Fruit fly (Drosophila melanogaster) whole organism, embryonic: ENCODE data around the gene Phyhd1.
A peak's percentile ranks its signal among the peaks of the same experiment; 100 is the strongest.

ENCODE experiments used
- Abd-B ChIP-seq: fragments of 200-800 bp; sonication (Bioruptor generic); optimal IDR thresholded peaks from 2 replicates; lab custom pipeline; 2018; ENCODE audit warnings: missing biosample characterization, mild to moderate bottlenecking, missing genetic modification characterization, moderate library complexity
- Atf6 ChIP-seq: fragments of 200-800 bp; sonication (Bioruptor generic); IDR thresholded peaks from 2 replicates; pipeline ENCODE4 v1.3.6; 2022; ENCODE audit warnings: missing biosample characterization, missing genetic modification characterization
- Bdp1 ChIP-seq: fragments of 200-800 bp; sonication (Bioruptor generic); optimal IDR thresholded peaks from 3 replicates; lab custom pipeline; 2016; ENCODE audit warnings: missing biosample characterization, missing genetic modification characterization
- BtbVII ChIP-seq: fragments of 200-800 bp; sonication (Bioruptor generic); optimal IDR thresholded peaks from 3 replicates; lab custom pipeline; 2017; ENCODE audit warnings: missing biosample characterization, mild to moderate bottlenecking, missing genetic modification characterization
- CG10959 ChIP-seq: fragments of 200-800 bp; sonication (Bioruptor generic); IDR thresholded peaks from 2 replicates; pipeline ENCODE4 v1.3.6; 2022; ENCODE audit warnings: missing biosample characterization, missing genetic modification characterization
- CG12391 ChIP-seq: fragments of 200-800 bp; sonication (Bioruptor generic); optimal IDR thresholded peaks from 3 replicates; lab custom pipeline; 2018; ENCODE audit warnings: missing biosample characterization, mild to moderate bottlenecking, missing genetic modification characterization, moderate library complexity
- CG13624 ChIP-seq: fragments of 200-800 bp; sonication (Bioruptor generic); optimal IDR thresholded peaks from 2 replicates; lab custom pipeline; 2016; ENCODE audit warnings: missing biosample characterization, missing genetic modification characterization
- CG13775 ChIP-seq: fragments of 200-800 bp; sonication (Bioruptor generic); optimal IDR thresholded peaks from 3 replicates; lab custom pipeline; 2017; ENCODE audit warnings: missing biosample characterization, mild to moderate bottlenecking, missing genetic modification characterization
- CG15514 ChIP-seq: fragments of 200-800 bp; sonication (Bioruptor generic); optimal IDR thresholded peaks from 3 replicates; lab custom pipeline; 2017; ENCODE audit warnings: missing biosample characterization, missing genetic modification characterization, mild to moderate bottlenecking, moderate library complexity, missing genetic modification reagents
- CG1647 ChIP-seq: fragments of 200-800 bp; sonication (Bioruptor generic); optimal IDR thresholded peaks from 3 replicates; lab custom pipeline; 2016; ENCODE audit warnings: missing biosample characterization, missing genetic modification characterization
- CG17385 ChIP-seq: fragments of 200-800 bp; sonication (Bioruptor generic); optimal IDR thresholded peaks from 3 replicates; lab custom pipeline; 2018; ENCODE audit warnings: missing biosample characterization, mild to moderate bottlenecking, missing genetic modification characterization
- CG17802 ChIP-seq: fragments of 200-800 bp; sonication (Bioruptor generic); optimal IDR thresholded peaks from 2 replicates; lab custom pipeline; 2018; ENCODE audit warnings: missing biosample characterization, mild to moderate bottlenecking, missing genetic modification characterization, moderate library complexity
- CG17912 ChIP-seq: fragments of 200-800 bp; sonication (Bioruptor generic); optimal IDR thresholded peaks from 2 replicates; lab custom pipeline; 2018; ENCODE audit warnings: missing biosample characterization, mild to moderate bottlenecking, missing genetic modification characterization
- CG18262 ChIP-seq: fragments of 200-800 bp; optimal IDR thresholded peaks from 3 replicates; lab custom pipeline; 2019; ENCODE audit warnings: missing biosample characterization, mild to moderate bottlenecking, missing genetic modification characterization, moderate library complexity
- CG18599 ChIP-seq: fragments of 200-800 bp; sonication (Bioruptor generic); optimal IDR thresholded peaks from 3 replicates; lab custom pipeline; 2017; ENCODE audit warnings: missing biosample characterization, missing genetic modification characterization, mild to moderate bottlenecking, moderate library complexity, missing genetic modification reagents
- CG2712 ChIP-seq: fragments of 200-800 bp; optimal IDR thresholded peaks from 3 replicates; lab custom pipeline; 2019; ENCODE audit warnings: missing biosample characterization, mild to moderate bottlenecking, missing genetic modification characterization, moderate library complexity
- CG33213 ChIP-seq: fragments of 200-800 bp; sonication (Bioruptor generic); optimal IDR thresholded peaks from 3 replicates; lab custom pipeline; 2016; ENCODE audit warnings: missing biosample characterization, missing genetic modification characterization
- CG5953 ChIP-seq: fragments of 200-800 bp; sonication (Bioruptor generic); IDR thresholded peaks from 2 replicates; pipeline ENCODE4 v1.3.6; 2022; ENCODE audit warnings: missing biosample characterization, missing genetic modification characterization
- CG9727 ChIP-seq: fragments of 200-800 bp; sonication (Bioruptor generic); optimal IDR thresholded peaks from 3 replicates; lab custom pipeline; 2017; ENCODE audit warnings: missing biosample characterization, mild to moderate bottlenecking, missing genetic modification characterization
- CG9797 ChIP-seq: fragments of 200-800 bp; sonication (Bioruptor generic); optimal IDR thresholded peaks from 3 replicates; lab custom pipeline; 2018; ENCODE audit warnings: missing biosample characterization, mild to moderate bottlenecking, missing genetic modification characterization
- D19A ChIP-seq: fragments of 200-800 bp; optimal IDR thresholded peaks from 3 replicates; lab custom pipeline; 2019; ENCODE audit warnings: missing biosample characterization, mild to moderate bottlenecking, missing genetic modification characterization, moderate library complexity
- Dad ChIP-seq: fragments of 200-800 bp; sonication (Bioruptor generic); optimal IDR thresholded peaks from 3 replicates; lab custom pipeline; 2016; ENCODE audit warnings: missing biosample characterization, missing genetic modification characterization
- Dip2 ChIP-seq: fragments of 200-800 bp; sonication (Bioruptor generic); IDR thresholded peaks from 2 replicates; pipeline ENCODE4 v1.3.6; 2022; ENCODE audit warnings: missing biosample characterization, missing genetic modification characterization
- Doc2 ChIP-seq: fragments of 200-800 bp; sonication (Bioruptor generic); IDR thresholded peaks from 2 replicates; pipeline ENCODE4 v1.3.6; 2022; ENCODE audit warnings: missing biosample characterization, missing genetic modification characterization
- GATAe ChIP-seq: fragments of 200-800 bp; sonication (Bioruptor generic); conservative IDR thresholded peaks from 2 replicates; pipeline ENCODE4 v1.3.6; 2022; ENCODE audit warnings: missing biosample characterization, missing genetic modification characterization
- H2.0 ChIP-seq: fragments of 200-800 bp; sonication (Bioruptor generic); IDR thresholded peaks from 2 replicates; pipeline ENCODE4 v1.3.6; 2022; ENCODE audit warnings: missing biosample characterization, missing genetic modification characterization
- HLH3B ChIP-seq: fragments of 200-800 bp; sonication (Bioruptor generic); IDR thresholded peaks from 2 replicates; pipeline ENCODE4 v1.3.6; 2022; ENCODE audit warnings: missing biosample characterization, missing genetic modification characterization
- Hey ChIP-seq: fragments of 200-800 bp; sonication (Bioruptor generic); optimal IDR thresholded peaks from 3 replicates; lab custom pipeline; 2018; ENCODE audit warnings: missing biosample characterization, mild to moderate bottlenecking, missing genetic modification characterization
- Hr39 ChIP-seq: fragments of >200 bp; optimal IDR thresholded peaks from 2 replicates; lab custom pipeline; 2017
- Lpt ChIP-seq: fragments of >200 bp; optimal IDR thresholded peaks from 2 replicates; lab custom pipeline; 2018; ENCODE audit warnings: missing biosample characterization, missing genetic modification characterization
- Max ChIP-seq: fragments of 200-800 bp; sonication (Bioruptor generic); optimal IDR thresholded peaks from 2 replicates; lab custom pipeline; 2016; ENCODE audit warnings: missing biosample characterization, mild to moderate bottlenecking, missing genetic modification characterization
- Med ChIP-seq: fragments of 200-800 bp; sonication (Bioruptor generic); peaks from one replicate; lab custom pipeline; 2016; ENCODE audit warnings: missing biosample characterization, missing genetic modification characterization, mild to moderate bottlenecking, inconsistent platforms, moderate library complexity
- Myb ChIP-seq: fragments of 200-800 bp; sonication (Bioruptor generic); optimal IDR thresholded peaks from 2 replicates; lab custom pipeline; 2016; ENCODE audit warnings: missing biosample characterization, missing genetic modification characterization
- NFAT ChIP-seq: fragments of 200-800 bp; sonication (Bioruptor generic); IDR thresholded peaks from 2 replicates; pipeline ENCODE4 v1.3.6; 2022; ENCODE audit warnings: missing biosample characterization, missing genetic modification characterization
- Neu2 ChIP-seq: fragments of 200-800 bp; sonication (Bioruptor generic); optimal IDR thresholded peaks from 3 replicates; lab custom pipeline; 2016; ENCODE audit warnings: missing biosample characterization, missing genetic modification characterization, borderline replicate concordance
- Scr ChIP-seq: fragments of 200-800 bp; sonication (Bioruptor generic); IDR thresholded peaks from 2 replicates; pipeline ENCODE4 v1.3.6; 2022; ENCODE audit warnings: missing biosample characterization, missing genetic modification characterization; ENCODE audit not compliant: partially characterized antibody
- Sin3A ChIP-seq: fragments of >200 bp; optimal IDR thresholded peaks from 2 replicates; lab custom pipeline; 2018
- Six4 ChIP-seq: fragments of 200-800 bp; sonication (Bioruptor generic); optimal IDR thresholded peaks from 2 replicates; lab custom pipeline; 2016; ENCODE audit warnings: missing biosample characterization, missing genetic modification characterization
- Ssrp ChIP-seq: fragments of 200-800 bp; sonication (Bioruptor generic); optimal IDR thresholded peaks from 2 replicates; lab custom pipeline; 2018; ENCODE audit warnings: missing biosample characterization, mild to moderate bottlenecking, missing genetic modification characterization, moderate library complexity
- Xbp1 ChIP-seq: fragments of 200-800 bp; sonication (Bioruptor generic); optimal IDR thresholded peaks from 3 replicates; lab custom pipeline; 2016; ENCODE audit warnings: missing biosample characterization, mild to moderate bottlenecking, missing genetic modification characterization
- bcd ChIP-seq: fragments of 200-800 bp; sonication (Bioruptor generic); optimal IDR thresholded peaks from 2 replicates; lab custom pipeline; 2017; ENCODE audit warnings: missing biosample characterization, mild to moderate bottlenecking, missing genetic modification characterization
- fd96Cb ChIP-seq: fragments of 200-800 bp; sonication (Bioruptor generic); optimal IDR thresholded peaks from 2 replicates; lab custom pipeline; 2018; ENCODE audit warnings: missing biosample characterization, mild to moderate bottlenecking, missing genetic modification characterization, moderate library complexity
- gem ChIP-seq: fragments of 200-800 bp; sonication (Bioruptor generic); optimal IDR thresholded peaks from 2 replicates; lab custom pipeline; 2019; ENCODE audit warnings: missing biosample characterization, mild to moderate bottlenecking, missing genetic modification characterization, moderate library complexity
- gt ChIP-seq: fragments of 200-800 bp; sonication (Bioruptor generic); IDR thresholded peaks from 2 replicates; pipeline ENCODE4 v1.3.6; 2022; ENCODE audit warnings: missing biosample characterization, missing genetic modification characterization
- kni ChIP-seq: fragments of 200-800 bp; sonication (Bioruptor generic); optimal IDR thresholded peaks from 3 replicates; lab custom pipeline; 2017; ENCODE audit warnings: mild to moderate bottlenecking, missing biosample characterization, missing genetic modification reagents, missing genetic modification characterization
- lab ChIP-seq: fragments of 200-800 bp; sonication (Bioruptor generic); optimal IDR thresholded peaks from 3 replicates; lab custom pipeline; 2017; ENCODE audit warnings: missing biosample characterization, missing genetic modification characterization, mild to moderate bottlenecking, moderate library complexity, missing genetic modification reagents
- otp ChIP-seq: fragments of 200-800 bp; sonication (Bioruptor generic); IDR thresholded peaks from 3 replicates; pipeline ENCODE4, ENCODE4 v1.3.6; 2022; ENCODE audit warnings: missing biosample characterization, missing genetic modification characterization
- sens ChIP-seq: fragments of 200-800 bp; sonication (Bioruptor generic); peaks from one replicate; lab custom pipeline; 2016; ENCODE audit warnings: missing biosample characterization, missing genetic modification characterization
- sisA ChIP-seq: fragments of 200-800 bp; sonication (Bioruptor generic); IDR thresholded peaks from 2 replicates; pipeline ENCODE4 v1.3.6; 2022; ENCODE audit warnings: missing biosample characterization, missing genetic modification characterization
- tgo ChIP-seq: fragments of 200-800 bp; sonication (Bioruptor generic); IDR thresholded peaks from 3 replicates; pipeline ENCODE4 v1.3.6; 2022; ENCODE audit warnings: missing biosample characterization, missing genetic modification characterization
- tin ChIP-seq: fragments of 200-800 bp; sonication (Bioruptor generic); optimal IDR thresholded peaks from 3 replicates; lab custom pipeline; 2016; ENCODE audit warnings: missing biosample characterization, missing genetic modification characterization
- yki ChIP-seq: fragments of >200 bp; optimal IDR thresholded peaks from 3 replicates; lab custom pipeline; 2018
- zfh1 ChIP-seq: fragments of 200-800 bp; sonication (Bioruptor generic); IDR thresholded peaks from 3 replicates; pipeline ENCODE4 v1.3.6; 2022; ENCODE audit warnings: missing biosample characterization, missing genetic modification characterization

Phyhd1 gene

DNA sequence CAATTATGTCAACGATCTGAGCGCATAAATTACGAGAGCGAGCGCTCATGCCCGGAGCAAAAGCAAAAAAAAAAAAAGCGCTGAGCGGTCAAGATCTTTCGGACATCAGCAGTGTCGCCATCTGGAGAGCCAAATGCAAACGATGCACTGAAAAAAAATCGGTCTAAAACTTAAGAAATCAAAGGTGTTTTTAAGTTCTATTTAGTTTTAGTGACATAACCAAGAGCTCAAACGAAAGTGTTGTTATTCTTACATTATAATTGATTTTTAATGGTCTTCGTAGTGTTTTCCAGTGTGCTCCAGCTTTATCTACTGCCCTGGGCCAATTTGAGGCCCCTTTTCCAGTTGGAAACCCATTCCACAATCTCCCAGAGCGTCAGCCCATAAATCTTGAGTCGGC, 50.8 kb downstream of the Phyhd1 start (continued):
- TF ChIP-seq CG1647 (GFP tag; lab: Kevin White, UChicago) (no peak), Abd-B (GFP tag; lab: Kevin White, UChicago) (no peak), Dad (GFP tag; lab: Kevin White, UChicago) (no peak), Sin3A (lab: Kevin White, UChicago) (no peak), zfh1 (GFP tag; lab: Robert Waterston, UW) (peak; percentile 48; the same call in 2 of the 3 replicates), CG15514 (GFP tag; lab: Kevin White, UChicago) (no peak), Myb (no peak), kni (no peak), Hr39 (no peak), CG33213 (GFP tag; lab: Kevin White, UChicago) (no peak), BtbVII (GFP tag; lab: Kevin White, UChicago) (no peak), sisA (GFP tag; lab: Robert Waterston, UW) (peak; percentile 6; the same call in 1 of the 2 replicates), gem (tag; lab: Kevin White, UChicago) (peak; percentile 33), CG17912 (GFP tag; lab: Kevin White, UChicago) (no peak), CG13775 (GFP tag; lab: Kevin White, UChicago) (peak; percentile 5), sens (GFP tag; lab: Kevin White, UChicago) (peak; percentile 85), Xbp1 (GFP tag; lab: Kevin White, UChicago) (no peak), Scr (GFP tag; lab: Robert Waterston, UW) (no peak), otp (GFP tag; lab: Robert Waterston, UW) (0 out of 3 replicates have a peak, but pooled peaks have one; percentile 30), Six4 (GFP tag; lab: Kevin White, UChicago) (no peak), Max (GFP tag; lab: Kevin White, UChicago) (no peak), Bdp1 (GFP tag; lab: Kevin White, UChicago) (no peak), CG18599 (GFP tag; lab: Kevin White, UChicago) (no peak), Neu2 (GFP tag; lab: Kevin White, UChicago) (no peak), Dip2 (no peak), Ssrp (peak; percentile 5), Doc2 (no peak), tgo (GFP tag; lab: Robert Waterston, UW) (no peak), H2.0 (GFP tag; lab: Robert Waterston, UW) (no peak), yki (no peak), fd96Cb (no peak), Med (peak; percentile 27), gt (GFP tag; lab: Robert Waterston, UW) (no peak), tin (peak; percentile 0), bcd (GFP tag; lab: Kevin White, UChicago) (no peak), CG18262 (tag; lab: Kevin White, UChicago) (peak; percentile 2), CG17802 (no peak), D19A (tag; lab: Kevin White, UChicago) (no peak), CG9727 (GFP tag; lab: Kevin White, UChicago) (peak; percentile 16), GATAe (GFP tag; lab: Robert Waterston, UW) (no peak), Hey (tag; lab: Kevin White, UChicago) (no peak), CG17385 (GFP tag; lab: Kevin White, UChicago) (no peak), Atf6 (GFP tag; lab: Robert Waterston, UW) (no peak), NFAT (GFP tag; lab: Robert Waterston, UW) (no peak), CG13624 (GFP tag; lab: Kevin White, UChicago) (no peak), Lpt (GFP tag; lab: Kevin White, UChicago) (no peak), CG12391 (tag; lab: Kevin White, UChicago) (peak; percentile 1), CG10959 (no peak), CG5953 (GFP tag; lab: Robert Waterston, UW) (no peak), HLH3B (GFP tag; lab: Robert Waterston, UW) (peak; percentile 32; the same call in 1 of the 2 replicates), lab (GFP tag; lab: Kevin White, UChicago) (no peak), CG2712 (tag; lab: Kevin White, UChicago) (peak; percentile 37), CG9797 (no peak)
